Fruit fly (Drosophila melanogaster): ENCODE data around the gene CG5282.

The CG5282 gene

DNA sequence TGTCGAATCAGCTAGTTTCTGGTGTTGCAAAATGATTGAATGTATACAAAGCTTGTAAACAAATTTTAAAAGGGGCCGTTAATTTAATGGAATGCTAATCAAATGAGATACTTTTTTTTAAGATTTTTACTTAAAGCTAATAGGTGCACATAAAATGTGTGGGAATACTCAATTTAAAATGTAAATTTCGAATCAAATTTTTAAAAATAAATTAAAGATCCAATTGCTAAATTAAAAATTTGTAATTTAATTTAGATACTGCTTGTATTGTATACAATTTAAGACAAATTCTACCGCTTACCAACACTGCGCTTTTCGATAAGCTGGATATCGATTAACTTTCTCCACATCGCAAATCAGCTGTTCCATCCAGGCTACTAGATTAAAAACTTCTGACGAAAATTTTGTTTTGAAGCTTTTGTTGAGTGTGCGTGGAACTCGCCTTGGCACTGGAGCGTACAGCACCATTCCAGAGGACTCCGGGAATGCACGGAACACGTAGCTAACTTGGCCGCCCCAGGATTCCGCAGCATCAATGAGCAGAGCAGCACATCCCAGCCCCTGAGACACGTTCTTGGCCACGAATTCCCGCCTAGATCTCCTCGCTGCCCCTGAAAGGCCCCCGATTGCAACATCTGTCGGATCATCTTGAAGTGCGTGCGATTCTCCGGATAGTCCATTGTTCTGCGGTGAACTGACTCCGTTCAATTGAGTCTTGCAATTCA lies 41.6 kb downstream of the CG5282 start, which contains the start of the genes CG5498 and fbl (continued):
- peak; percentile 6 for TF ChIP-seq mirr (GFP tag; optimal IDR thresholded peaks at IDR 0.05)
- TF ChIP-seq schlank (tag; optimal IDR thresholded peaks at IDR 0.05) = no peak
- peak; percentile 68 for TF ChIP-seq Nf-YC (tag; optimal IDR thresholded peaks at IDR 0.05)
- peak; percentile 54 for TF ChIP-seq Dip3 (GFP tag; optimal IDR thresholded peaks at IDR 0.05)
- TF ChIP-seq nau (GFP tag; optimal IDR thresholded peaks at IDR 0.05) = no peak
- peak; percentile 38 for TF ChIP-seq CG7786 (GFP tag; optimal IDR thresholded peaks at IDR 0.05)
- TF ChIP-seq CG5245 (GFP tag; optimal IDR thresholded peaks at IDR 0.05) = peak; percentile 56
- no peak for TF ChIP-seq psq (GFP tag; optimal IDR thresholded peaks at IDR 0.05)
- TF ChIP-seq CG11398 (GFP tag; optimal IDR thresholded peaks at IDR 0.05) = no peak
- TF ChIP-seq CG31441 (GFP tag; IDR thresholded peaks at IDR 0.05) = peak; percentile 66
- TF ChIP-seq CG14965 (GFP tag; optimal IDR thresholded peaks at IDR 0.05; ENCODE audit: borderline replicate concordance) = no peak
- TF ChIP-seq kah (GFP tag; optimal IDR thresholded peaks at IDR 0.05) = no peak
- no peak for TF ChIP-seq Bgb (GFP tag; IDR thresholded peaks at IDR 0.05; ENCODE audit: partially characterized antibody)
- no peak for TF ChIP-seq pan (optimal IDR thresholded peaks at IDR 0.05)
- TF ChIP-seq pan (GFP tag; optimal IDR thresholded peaks at IDR 0.05 in 1 of 2, IDR thresholded peaks at IDR 0.05 in 1 of 2) = peak in 1 of 2 experiments; percentile 46
- TF ChIP-seq sr (GFP tag; IDR thresholded peaks at IDR 0.05) = no peak
- no peak for TF ChIP-seq luna (GFP tag; optimal IDR thresholded peaks at IDR 0.05)
- TF ChIP-seq NC2β (GFP tag; optimal IDR thresholded peaks at IDR 0.05) = peak; percentile 18
- no peak for TF ChIP-seq jing (GFP tag; optimal IDR thresholded peaks at IDR 0.05)
- peak; percentile 62 for TF ChIP-seq gsb-n (tag; optimal IDR thresholded peaks at IDR 0.05)
- peak; percentile 74 for TF ChIP-seq phol (tag; optimal IDR thresholded peaks at IDR 0.05)
- TF ChIP-seq B-H2 (GFP tag; optimal IDR thresholded peaks at IDR 0.05) = peak; percentile 70
- TF ChIP-seq Antp (GFP tag; optimal IDR thresholded peaks at IDR 0.05) = no peak
- TF ChIP-seq wor (GFP tag; IDR thresholded peaks at IDR 0.05) = no peak
- TF ChIP-seq D (optimal IDR thresholded peaks at IDR 0.05) = no peak
- TF ChIP-seq D (GFP tag; optimal IDR thresholded peaks at IDR 0.05) = peak; percentile 41
- 0 out of 2 replicates have a peak, but pooled peaks have one; percentile 40 for TF ChIP-seq CG14014 (GFP tag; IDR thresholded peaks at IDR 0.05)
- peak; percentile 80 for TF ChIP-seq lab (GFP tag; optimal IDR thresholded peaks at IDR 0.05)
- TF ChIP-seq br (optimal IDR thresholded peaks at IDR 0.05) = no peak
- TF ChIP-seq Atf3 (GFP tag; optimal IDR thresholded peaks at IDR 0.05) = no peak
- peak; percentile 71 for TF ChIP-seq HmgZ (tag; optimal IDR thresholded peaks at IDR 0.05)
- TF ChIP-seq CG13296 (GFP tag; optimal IDR thresholded peaks at IDR 0.05) = peak; percentile 64
- TF ChIP-seq eve (GFP tag; optimal IDR thresholded peaks at IDR 0.05) = no peak
- peak; percentile 8 for TF ChIP-seq CG4617 (GFP tag; optimal IDR thresholded peaks at IDR 0.05; ENCODE audit: borderline replicate concordance)
- no peak for TF ChIP-seq MTF-1 (GFP tag; optimal IDR thresholded peaks at IDR 0.05; ENCODE audit: borderline replicate concordance)
- TF ChIP-seq CG2129 (GFP tag; IDR thresholded peaks at IDR 0.05; ENCODE audit: partially characterized antibody) = no peak
- no peak for TF ChIP-seq h (optimal IDR thresholded peaks at IDR 0.05)
- TF ChIP-seq repo (GFP tag; optimal IDR thresholded peaks at IDR 0.05) = no peak
- TF ChIP-seq CG6175 (GFP tag; IDR thresholded peaks at IDR 0.05) = no peak
- peak in 1 of 2 experiments; percentile 45 for TF ChIP-seq insv (GFP tag; optimal IDR thresholded peaks at IDR 0.05)
- no peak for TF ChIP-seq usp (GFP tag; optimal IDR thresholded peaks at IDR 0.05)
- TF ChIP-seq sug (tag; optimal IDR thresholded peaks at IDR 0.05) = peak; percentile 68
- TF ChIP-seq HLH4C (GFP tag; IDR thresholded peaks at IDR 0.05; ENCODE audit: partially characterized antibody) = no peak
- TF ChIP-seq CHES-1-like (GFP tag; optimal IDR thresholded peaks at IDR 0.05) = peak; percentile 5
- TF ChIP-seq HmgD (GFP tag; optimal IDR thresholded peaks at IDR 0.05) = no peak
- TF ChIP-seq CG11504 (tag; optimal IDR thresholded peaks at IDR 0.05) = peak; percentile 99
- TF ChIP-seq CG18764 (GFP tag; optimal IDR thresholded peaks at IDR 0.05) = peak; percentile 39
- TF ChIP-seq Mad (GFP tag; optimal IDR thresholded peaks at IDR 0.05) = peak; percentile 40
- peak; percentile 63 for TF ChIP-seq Xbp1 (GFP tag; optimal IDR thresholded peaks at IDR 0.05)
- TF ChIP-seq CG14667 (GFP tag; IDR thresholded peaks at IDR 0.05) = no peak
- TF ChIP-seq salm (tag; optimal IDR thresholded peaks at IDR 0.05) = peak; percentile 51

All from whole organism, embryonic.